Worm (Caenorhabditis elegans): ENCODE results near the gene nhr-264.

Gene nhr-264

DNA sequence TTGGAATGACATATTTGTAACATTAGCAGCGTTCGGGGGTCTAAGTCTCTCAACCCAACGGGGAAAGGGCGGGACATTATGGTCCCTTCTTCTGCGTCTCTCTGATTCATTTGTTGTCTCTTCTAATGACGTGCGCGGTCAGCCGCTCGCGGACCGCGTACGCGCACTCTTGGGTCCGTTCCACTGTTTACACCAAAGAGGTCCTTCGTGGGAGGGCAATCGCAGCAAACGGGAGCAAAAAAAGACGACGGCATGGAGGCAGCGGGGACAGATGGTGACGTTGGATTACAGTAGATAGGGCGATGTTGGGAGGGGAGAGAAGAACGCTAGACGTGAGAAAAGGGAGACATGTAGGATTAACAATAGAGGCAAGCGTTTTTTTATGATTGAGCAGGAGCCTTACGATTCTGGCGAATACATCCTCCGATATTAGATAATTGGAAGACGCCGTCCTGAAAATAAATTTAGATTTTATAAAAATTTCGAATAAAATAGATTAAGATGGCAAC is 29.9 kb downstream of the nhr-264 start, which contains the start of gene flh-1:
TSS of gene flh-1 (minus strand) at position 459 of the 509 bp plus-strand sequence.
- TF ChIP-seq elt-3 (tag; optimal IDR thresholded peaks at IDR 0.05) = no peak
- no peak for TF ChIP-seq mab-5 (tag; optimal IDR thresholded peaks at IDR 0.05)
- TF ChIP-seq nhr-21 (tag; optimal IDR thresholded peaks at IDR 0.05) = no peak
- no peak for TF ChIP-seq sma-9 (GFP tag; optimal IDR thresholded peaks at IDR 0.05)
- TF ChIP-seq sma-9 (tag; optimal IDR thresholded peaks at IDR 0.05) = no peak
- no peak for TF ChIP-seq snpc-4 (tag; optimal IDR thresholded peaks at IDR 0.05)
- no peak for TF ChIP-seq ztf-1 (GFP tag; conservative IDR thresholded peaks at IDR 0.05)
- no peak for TF ChIP-seq Y55F3AM.14 (GFP tag; optimal IDR thresholded peaks at IDR 0.05)
- no peak for TF ChIP-seq ceh-16 (tag; optimal IDR thresholded peaks at IDR 0.05)
- no peak for TF ChIP-seq peb-1 (tag; optimal IDR thresholded peaks at IDR 0.05)
- TF ChIP-seq aly-2 (tag; optimal IDR thresholded peaks at IDR 0.05) = no peak
- TF ChIP-seq F13H6.1 (tag; optimal IDR thresholded peaks at IDR 0.05) = no peak
- TF ChIP-seq nhr-12 (tag; optimal IDR thresholded peaks at IDR 0.05) = no peak
- TF ChIP-seq nhr-237 (tag; optimal IDR thresholded peaks at IDR 0.05) = no peak
- TF ChIP-seq R02D3.7 (tag; optimal IDR thresholded peaks at IDR 0.05) = no peak
- no peak for TF ChIP-seq egl-27 (tag; optimal IDR thresholded peaks at IDR 0.05)
- TF ChIP-seq crh-2 (tag; optimal IDR thresholded peaks at IDR 0.05) = no peak
- no peak for TF ChIP-seq ama-1 (optimal IDR thresholded peaks at IDR 0.05)
- TF ChIP-seq nhr-77 (tag; optimal IDR thresholded peaks at IDR 0.05) = no peak
- TF ChIP-seq skn-1 (tag; optimal IDR thresholded peaks at IDR 0.05) = no peak
- no peak for TF ChIP-seq alr-1 (tag; optimal IDR thresholded peaks at IDR 0.05)

- TF ChIP-seq unc-62 (GFP tag; optimal IDR thresholded peaks at IDR 0.05) = no peak
- TF ChIP-seq nhr-129 (tag; optimal IDR thresholded peaks at IDR 0.05) = no peak
- no peak for TF ChIP-seq mab-5 (tag; optimal IDR thresholded peaks at IDR 0.05)
- no peak for TF ChIP-seq lsy-2 (tag; optimal IDR thresholded peaks at IDR 0.05)
- TF ChIP-seq nhr-6 (tag; optimal IDR thresholded peaks at IDR 0.05) = no peak
- TF ChIP-seq ZK546.5 (tag; optimal IDR thresholded peaks at IDR 0.05) = no peak
- no peak for TF ChIP-seq nhr-25 (tag; optimal IDR thresholded peaks at IDR 0.05)
- TF ChIP-seq ceh-82 (tag; optimal IDR thresholded peaks at IDR 0.05) = no peak
- TF ChIP-seq nhr-12 (tag; optimal IDR thresholded peaks at IDR 0.05) = no peak
Observed at ce11 chrIV:9262295-9262694, 31.4 kb downstream of the nhr-264 start.

DNA sequence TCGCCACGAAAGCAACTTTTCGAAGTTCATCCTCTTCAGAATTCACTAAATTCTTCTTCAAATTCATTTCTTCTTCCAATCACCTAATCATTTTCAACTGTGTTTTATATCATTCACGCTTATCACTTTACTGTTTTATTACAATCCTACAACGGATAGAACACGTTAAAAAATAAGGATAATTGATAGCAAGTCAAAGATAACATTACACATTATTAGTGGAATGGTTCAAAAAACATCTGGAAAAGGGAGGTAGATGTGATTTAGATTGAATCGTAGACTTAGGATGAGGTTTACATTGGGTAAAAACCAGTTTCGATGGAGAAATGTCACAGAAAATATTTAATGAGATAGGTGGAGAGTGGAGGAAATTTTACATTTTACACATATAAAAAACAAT is 32.0 kb downstream of the nhr-264 start, which contains the start of gene col-120:
TSS of gene col-120 (minus strand) at position 101 of the 400 bp plus-strand sequence.
- TF ChIP-seq egl-27 (tag; optimal IDR thresholded peaks at IDR 0.05) (no peak), crh-2 (tag; optimal IDR thresholded peaks at IDR 0.05) (no peak), elt-3 (tag; optimal IDR thresholded peaks at IDR 0.05) (no peak), ztf-4 (tag; optimal IDR thresholded peaks at IDR 0.05) (no peak), dmd-4 (tag; optimal IDR thresholded peaks at IDR 0.05) (no peak), aly-2 (tag; optimal IDR thresholded peaks at IDR 0.05) (no peak), sma-3 (GFP tag; optimal IDR thresholded peaks at IDR 0.05) (no peak), F13H6.1 (tag; optimal IDR thresholded peaks at IDR 0.05) (no peak), mab-5 (tag; optimal IDR thresholded peaks at IDR 0.05) (no peak), lin-39 (tag; optimal IDR thresholded peaks at IDR 0.05) (no peak), skn-1 (tag; optimal IDR thresholded peaks at IDR 0.05) (no peak), ceh-82 (tag; optimal IDR thresholded peaks at IDR 0.05) (no peak), unc-62 (GFP tag; optimal IDR thresholded peaks at IDR 0.05) (no peak)

- TF ChIP-seq peb-1 (tag; optimal IDR thresholded peaks at IDR 0.05) = no peak
- no peak for TF ChIP-seq crh-2 (tag; optimal IDR thresholded peaks at IDR 0.05)
- TF ChIP-seq lin-11 (tag; optimal IDR thresholded peaks at IDR 0.05) = no peak
- TF ChIP-seq ceh-82 (tag; optimal IDR thresholded peaks at IDR 0.05) = no peak
- TF ChIP-seq unc-62 (GFP tag; optimal IDR thresholded peaks at IDR 0.05) = no peak
- no peak for TF ChIP-seq ztf-1 (GFP tag; conservative IDR thresholded peaks at IDR 0.05)
- no peak for TF ChIP-seq elt-1 (tag; optimal IDR thresholded peaks at IDR 0.05)
Observed at ce11 chrIV:9260826-9261225, 32.9 kb downstream of the nhr-264 start.

DNA sequence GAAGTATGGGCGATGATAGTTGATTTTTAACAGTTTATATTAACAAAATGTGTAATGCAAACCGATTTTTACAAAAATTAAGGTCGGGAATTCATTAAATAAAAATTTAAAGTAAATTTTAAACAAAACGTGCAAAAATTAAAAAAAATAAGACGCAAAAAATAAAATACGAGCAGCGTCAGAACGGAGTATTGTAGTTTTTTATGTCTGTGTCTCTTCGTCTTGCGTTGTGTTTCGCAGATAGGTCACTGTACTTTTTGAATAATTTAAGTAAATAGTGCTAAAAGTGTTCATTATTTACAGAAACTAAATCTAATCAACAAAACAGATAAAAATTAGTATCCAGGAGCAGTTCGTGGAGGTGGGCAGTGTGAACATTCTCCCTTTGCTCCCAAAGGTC is 33.4 kb downstream of the nhr-264 start:
- TF ChIP-seq nhr-237 (tag; optimal IDR thresholded peaks at IDR 0.05) (no peak), mab-5 (tag; optimal IDR thresholded peaks at IDR 0.05) (no peak), sma-9 (GFP tag; optimal IDR thresholded peaks at IDR 0.05) (peak; percentile 15), sma-9 (tag; optimal IDR thresholded peaks at IDR 0.05) (no peak), ceh-16 (tag; optimal IDR thresholded peaks at IDR 0.05) (no peak), crh-2 (tag; optimal IDR thresholded peaks at IDR 0.05) (no peak), nhr-129 (tag; optimal IDR thresholded peaks at IDR 0.05) (peak; percentile 2), lin-11 (tag; optimal IDR thresholded peaks at IDR 0.05) (no peak), lin-13 (GFP tag; optimal IDR thresholded peaks at IDR 0.05) (no peak), egl-27 (tag; optimal IDR thresholded peaks at IDR 0.05) (no peak), fos-1 (tag; optimal IDR thresholded peaks at IDR 0.05) (no peak), Y55F3AM.14 (GFP tag; optimal IDR thresholded peaks at IDR 0.05) (no peak), F13H6.1 (tag; optimal IDR thresholded peaks at IDR 0.05) (no peak), ztf-1 (GFP tag; conservative IDR thresholded peaks at IDR 0.05) (no peak), unc-55 (GFP tag; optimal IDR thresholded peaks at IDR 0.05) (peak; percentile 60), mbf-1 (tag; optimal IDR thresholded peaks at IDR 0.05) (no peak), blmp-1 (tag; optimal IDR thresholded peaks at IDR 0.05; ENCODE audit: insufficient read depth) (no peak), aly-2 (tag; optimal IDR thresholded peaks at IDR 0.05) (no peak), unc-39 (tag; optimal IDR thresholded peaks at IDR 0.05) (no peak), nhr-6 (tag; optimal IDR thresholded peaks at IDR 0.05) (no peak), alr-1 (tag; optimal IDR thresholded peaks at IDR 0.05) (no peak), unc-62 (GFP tag; optimal IDR thresholded peaks at IDR 0.05) (no peak), ztf-4 (tag; optimal IDR thresholded peaks at IDR 0.05) (no peak), gmeb-1 (tag; optimal IDR thresholded peaks at IDR 0.05) (peak; percentile 44), nhr-25 (tag; optimal IDR thresholded peaks at IDR 0.05) (no peak), nhr-77 (tag; optimal IDR thresholded peaks at IDR 0.05) (no peak), C34F6.9 (tag; optimal IDR thresholded peaks at IDR 0.05) (peak; percentile 66), zag-1 (tag; optimal IDR thresholded peaks at IDR 0.05) (no peak)

Measured in whole organism, L2 larva.